Worm (Caenorhabditis elegans) whole organism, mixed stage, embryonic: ENCODE results near the gene C25E10.16.

Source experiments
- mep-1 ChIP-seq: fragments of 150-350 bp; optimal IDR thresholded peaks from 2 replicates; lab custom pipeline; 2017; ENCODE audit warnings: missing biosample characterization, missing genetic modification reagents, missing genetic modification characterization, inconsistent platforms
- nhr-12 ChIP-seq: fragments of 150-350 bp; optimal IDR thresholded peaks from 2 replicates; lab custom pipeline; 2014; ENCODE audit warnings: missing biosample characterization, missing genetic modification characterization

ce11 chrV:9041030-9041429 is 18.3 kb downstream of the C25E10.16 start, which contains the start of gene cyp-33B1:
- TF ChIP-seq nhr-12 (tag; lab: Kevin White, UChicago) (no peak), mep-1 (tag; lab: Kevin White, UChicago) (no peak)
